Worm (Caenorhabditis elegans) whole organism, L4 larva: Measurements from ENCODE around the gene C34H4.2.

Experiments
- D1046.2 ChIP-seq: fragments of 200-800 bp; sonication (Bioruptor generic); IDR thresholded peaks from 2 replicates; pipeline ENCODE4 v1.3.6; 2022; ENCODE audit warnings: missing genetic modification characterization, missing compliant biosample characterization
- F44E2.7 ChIP-seq: fragments of 200-800 bp; sonication (Bioruptor generic); IDR thresholded peaks from 2 replicates; pipeline ENCODE4 v2.1.2; 2022; ENCODE audit warnings: missing genetic modification characterization, missing compliant biosample characterization
- F49E8.2 ChIP-seq: sonication (generic microtip); optimal IDR thresholded peaks from 2 replicates; lab custom pipeline; 2016; ENCODE audit warnings: missing compliant biosample characterization, mild to moderate bottlenecking, missing genetic modification characterization, borderline replicate concordance
- T20F7.1 ChIP-seq: fragments of 200-800 bp; sonication (Bioruptor generic); optimal IDR thresholded peaks from 2 replicates; lab custom pipeline; 2018; ENCODE audit warnings: mild to moderate bottlenecking, missing genetic modification characterization, missing compliant biosample characterization
- T26A8.4 ChIP-seq: fragments of 200-800 bp; sonication (Bioruptor generic); IDR thresholded peaks from 2 replicates; pipeline ENCODE4 v1.3.6; 2022; ENCODE audit warnings: missing genetic modification characterization, missing compliant biosample characterization
- Y5F2A.4 ChIP-seq: fragments of 200-800 bp; sonication (Bioruptor generic); optimal IDR thresholded peaks from 2 replicates; lab custom pipeline; 2018; ENCODE audit warnings: mild to moderate bottlenecking, missing genetic modification characterization, missing compliant biosample characterization
- Y75B8A.6 ChIP-seq: fragments of 200-800 bp; sonication (Bioruptor generic); IDR thresholded peaks from 2 replicates; pipeline ENCODE4 v1.3.6; 2022; ENCODE audit warnings: missing genetic modification reagents, missing genetic modification characterization, missing compliant biosample characterization
- ceh-28 ChIP-seq: fragments of 150-350 bp; optimal IDR thresholded peaks from 2 replicates; lab custom pipeline; 2014; ENCODE audit warnings: missing biosample characterization, missing genetic modification reagents, missing genetic modification characterization
- ceh-44 ChIP-seq: fragments of 200-800 bp; sonication (Bioruptor generic); IDR thresholded peaks from 2 replicates; pipeline ENCODE4 v1.3.6; 2022; ENCODE audit warnings: missing genetic modification reagents, missing genetic modification characterization, missing compliant biosample characterization
- ceh-62 ChIP-seq: sonication (generic microtip); optimal IDR thresholded peaks from 2 replicates; lab custom pipeline; 2017; ENCODE audit warnings: missing biosample characterization, missing genetic modification characterization
- ceh-82 ChIP-seq: sonication (generic microtip); optimal IDR thresholded peaks from 2 replicates; lab custom pipeline; 2017; ENCODE audit warnings: missing biosample characterization, missing genetic modification characterization
- ces-1 ChIP-seq: fragments of 150-350 bp; sonication (generic microtip); optimal IDR thresholded peaks from 4 replicates; lab custom pipeline; 2014; ENCODE audit warnings: missing biosample characterization, missing genetic modification reagents, missing genetic modification characterization
- cey-2 ChIP-seq: sonication (generic microtip); optimal IDR thresholded peaks from 3 replicates; lab custom pipeline; 2017; ENCODE audit warnings: missing genetic modification characterization, mild to moderate bottlenecking, missing compliant biosample characterization, antibody characterized with exemption, borderline replicate concordance; ENCODE audit not compliant: insufficient read depth
- daf-8 ChIP-seq: fragments of 200-800 bp; sonication (Bioruptor generic); IDR thresholded peaks from 2 replicates; pipeline ENCODE4 v1.3.6; 2022; ENCODE audit warnings: missing genetic modification characterization, missing compliant biosample characterization
- dmd-9 ChIP-seq: fragments of 200-800 bp; sonication (Bioruptor generic); IDR thresholded peaks from 2 replicates; pipeline ENCODE4 v1.3.6; 2022; ENCODE audit warnings: missing genetic modification reagents, missing genetic modification characterization, missing compliant biosample characterization
- duxl-1 ChIP-seq: sonication (generic microtip); optimal IDR thresholded peaks from 2 replicates; lab custom pipeline; 2016; ENCODE audit warnings: mild to moderate bottlenecking, missing genetic modification characterization, moderate library complexity, missing compliant biosample characterization; ENCODE audit not compliant: poor library complexity
- egl-43 ChIP-seq: fragments of 200-800 bp; sonication (Bioruptor generic); IDR thresholded peaks from 2 replicates; pipeline ENCODE4 v1.3.6; 2022; ENCODE audit warnings: missing genetic modification reagents, missing genetic modification characterization, missing compliant biosample characterization
- hif-1 ChIP-seq, 2 experiments: sonication (generic microtip); optimal IDR thresholded peaks; 2 replicates each; lab custom pipeline; 2016 to 2017; ENCODE audit warnings: missing compliant biosample characterization in 2 of 2, missing genetic modification characterization in 2 of 2, missing genetic modification reagents in 2 of 2, missing genotype in 2 of 2, mild to moderate bottlenecking in 1 of 2
- hlh-11 ChIP-seq: fragments of 200-800 bp; sonication (Bioruptor generic); optimal IDR thresholded peaks from 2 replicates; lab custom pipeline; 2018; ENCODE audit warnings: mild to moderate bottlenecking, missing genetic modification characterization, missing compliant biosample characterization
- jun-1 ChIP-seq: fragments of 150-350 bp; optimal IDR thresholded peaks from 2 replicates; lab custom pipeline; 2014; ENCODE audit warnings: missing biosample characterization, missing genetic modification reagents, missing genetic modification characterization
- lin-1 ChIP-seq: fragments of 200-800 bp; sonication (Bioruptor generic); IDR thresholded peaks from 2 replicates; pipeline ENCODE4 v1.3.6; 2022; ENCODE audit warnings: missing genetic modification reagents, missing genetic modification characterization, missing compliant biosample characterization
- lin-13 ChIP-seq: fragments of 150-350 bp; optimal IDR thresholded peaks from 2 replicates; lab custom pipeline; 2014; ENCODE audit warnings: missing biosample characterization, missing genetic modification reagents, missing genetic modification characterization
- lin-38 ChIP-seq: fragments of 200-800 bp; sonication (Bioruptor generic); IDR thresholded peaks from 2 replicates; pipeline ENCODE4 v1.3.6; 2022; ENCODE audit warnings: missing genetic modification reagents, missing genetic modification characterization, missing compliant biosample characterization
- lin-39 ChIP-seq: fragments of 150-350 bp; optimal IDR thresholded peaks from 2 replicates; lab custom pipeline; 2014; ENCODE audit warnings: missing biosample characterization, missing genetic modification reagents, missing genetic modification characterization
- madf-9 ChIP-seq: fragments of 200-800 bp; sonication (Bioruptor generic); conservative IDR thresholded peaks from 2 replicates; pipeline ENCODE4 v1.3.6; 2022; ENCODE audit warnings: missing genetic modification reagents, missing genetic modification characterization, missing compliant biosample characterization
- mes-2 ChIP-seq: sonication (generic microtip); optimal IDR thresholded peaks from 2 replicates; lab custom pipeline; 2016; ENCODE audit warnings: missing genotype, mild to moderate bottlenecking, missing genetic modification characterization, missing compliant biosample characterization; ENCODE audit not compliant: poor library complexity, severe bottlenecking
- mxl-2 ChIP-seq: fragments of 200-800 bp; sonication (Bioruptor generic); conservative IDR thresholded peaks from 2 replicates; pipeline ENCODE4 v1.3.6; 2022; ENCODE audit warnings: missing genetic modification reagents, missing genetic modification characterization, missing compliant biosample characterization
- mxl-3 ChIP-seq: fragments of 200-800 bp; sonication (Bioruptor generic); optimal IDR thresholded peaks from 2 replicates; lab custom pipeline; 2018; ENCODE audit warnings: mild to moderate bottlenecking, missing genetic modification characterization, missing compliant biosample characterization
- nhr-111 ChIP-seq: fragments of 200-800 bp; sonication (Bioruptor generic); optimal IDR thresholded peaks from 2 replicates; lab custom pipeline; 2018; ENCODE audit warnings: mild to moderate bottlenecking, missing genetic modification characterization, missing compliant biosample characterization
- nhr-237 ChIP-seq: sonication (generic microtip); optimal IDR thresholded peaks from 2 replicates; lab custom pipeline; 2017; ENCODE audit warnings: missing biosample characterization, missing genetic modification characterization
- nhr-41 ChIP-seq: fragments of 200-800 bp; sonication (Bioruptor generic); IDR thresholded peaks from 2 replicates; pipeline ENCODE4 v1.3.6; 2022; ENCODE audit warnings: missing genetic modification reagents, missing genetic modification characterization, missing compliant biosample characterization
- nhr-48 ChIP-seq: sonication (generic microtip); optimal IDR thresholded peaks from 2 replicates; lab custom pipeline; 2016; ENCODE audit warnings: mild to moderate bottlenecking, missing genetic modification characterization, missing compliant biosample characterization
- nhr-76 ChIP-seq: fragments of 150-350 bp; optimal IDR thresholded peaks from 2 replicates; lab custom pipeline; 2014; ENCODE audit warnings: missing biosample characterization, missing genetic modification characterization
- nhr-77 ChIP-seq: fragments of 150-350 bp; optimal IDR thresholded peaks from 2 replicates; lab custom pipeline; 2014; ENCODE audit warnings: missing biosample characterization, missing genetic modification characterization
- php-3 ChIP-seq: fragments of 200-800 bp; sonication (Bioruptor generic); IDR thresholded peaks from 2 replicates; pipeline ENCODE4 v1.3.6; 2022; ENCODE audit warnings: missing genetic modification reagents, missing genetic modification characterization, missing compliant biosample characterization
- pqm-1 ChIP-seq: sonication (generic microtip); optimal IDR thresholded peaks from 2 replicates; lab custom pipeline; 2017; ENCODE audit warnings: missing biosample characterization, missing genetic modification characterization
- saeg-2 ChIP-seq: fragments of 200-800 bp; sonication (Bioruptor generic); IDR thresholded peaks from 2 replicates; pipeline ENCODE4 v1.3.6; 2022; ENCODE audit warnings: missing genetic modification reagents, missing genetic modification characterization, missing compliant biosample characterization
- skn-1 ChIP-seq: fragments of 150-350 bp; optimal IDR thresholded peaks from 2 replicates; lab custom pipeline; 2014; ENCODE audit warnings: missing biosample characterization, missing genetic modification characterization
- spr-1 ChIP-seq: sonication (generic microtip); optimal IDR thresholded peaks from 2 replicates; lab custom pipeline; 2016; ENCODE audit warnings: mild to moderate bottlenecking, missing genetic modification characterization, missing compliant biosample characterization
- spr-3 ChIP-seq: fragments of 200-800 bp; sonication (Bioruptor generic); optimal IDR thresholded peaks from 2 replicates; lab custom pipeline; 2018; ENCODE audit warnings: mild to moderate bottlenecking, missing genetic modification characterization, missing compliant biosample characterization
- unc-130 ChIP-seq: sonication (generic microtip); optimal IDR thresholded peaks from 2 replicates; lab custom pipeline; 2016; ENCODE audit warnings: missing genetic modification reagents, missing genetic modification characterization, missing compliant biosample characterization
- ztf-11 ChIP-seq: fragments of 150-350 bp; optimal IDR thresholded peaks from 2 replicates; lab custom pipeline; 2014; ENCODE audit warnings: missing biosample characterization, missing genetic modification characterization

The C34H4.2 gene

ce11 chrIV:1595802-1596201 is 42.2 kb downstream of the C34H4.2 start, which contains the start of gene npp-8 (continued):
- TF ChIP-seq skn-1 (tag; lab: Kevin White, UChicago) (no peak), hlh-11 (tag; lab: Kevin White, UChicago) (peak; percentile 99), ceh-82 (tag; lab: Kevin White, UChicago) (no peak), lin-13 (peak; percentile 91), lin-1 (GFP tag; lab: Robert Waterston, UW) (peak; percentile 50; the same call in 1 of the 2 replicates), ztf-11 (tag; lab: Kevin White, UChicago) (no peak), mes-2 (tag; lab: Kevin White, UChicago) (peak; percentile 97), lin-39 (tag; lab: Kevin White, UChicago) (no peak), nhr-111 (no peak), mxl-3 (GFP tag; lab: Kevin White, UChicago) (peak; percentile 64), egl-43 (peak; percentile 61; the same call in 1 of the 2 replicates), cey-2 (no peak), ces-1 (GFP tag; lab: Kevin White, UChicago) (no peak), saeg-2 (GFP tag; lab: Robert Waterston, UW) (0 out of 2 replicates have a peak, but pooled peaks have one; percentile 67), spr-1 (tag; lab: Kevin White, UChicago) (peak; percentile 83), php-3 (GFP tag; lab: Robert Waterston, UW) (peak; percentile 59), D1046.2 (GFP tag; lab: Robert Waterston, UW) (peak; percentile 90), duxl-1 (tag; lab: Kevin White, UChicago) (peak; percentile 88), jun-1 (no peak), nhr-41 (no peak), T20F7.1 (GFP tag; lab: Kevin White, UChicago) (no peak), unc-130 (GFP tag; lab: Kevin White, UChicago) (peak; percentile 93), F49E8.2 (tag; lab: Kevin White, UChicago) (peak; percentile 70), Y75B8A.6 (no peak), pqm-1 (tag; lab: Kevin White, UChicago) (peak; percentile 30), ceh-62 (tag; lab: Kevin White, UChicago) (no peak), lin-38 (GFP tag; lab: Robert Waterston, UW) (peak; percentile 90), nhr-237 (tag; lab: Kevin White, UChicago) (no peak), daf-8 (GFP tag; lab: Robert Waterston, UW) (no peak)

- TF ChIP-seq ceh-28 (tag; lab: Kevin White, UChicago) (no peak), pqm-1 (tag; lab: Kevin White, UChicago) (no peak), madf-9 (GFP tag; lab: Robert Waterston, UW) (no peak), Y5F2A.4 (GFP tag; lab: Kevin White, UChicago) (no peak), nhr-237 (tag; lab: Kevin White, UChicago) (no peak), saeg-2 (GFP tag; lab: Robert Waterston, UW) (no peak), nhr-77 (no peak), nhr-76 (tag; lab: Kevin White, UChicago) (no peak), nhr-48 (no peak), spr-1 (tag; lab: Kevin White, UChicago) (no peak), F44E2.7 (GFP tag; lab: Robert Waterston, UW) (no peak), dmd-9 (GFP tag; lab: Robert Waterston, UW) (no peak), jun-1 (no peak), ces-1 (GFP tag; lab: Kevin White, UChicago) (no peak), T26A8.4 (GFP tag; lab: Robert Waterston, UW) (no peak), hif-1 (tag; optimal IDR thresholded peaks at IDR 0.05; lab: Kevin White, UChicago) (no peak), mxl-2 (GFP tag; lab: Robert Waterston, UW) (no peak), spr-3 (GFP tag; lab: Kevin White, UChicago) (no peak), ceh-44 (GFP tag; lab: Robert Waterston, UW) (no peak), duxl-1 (tag; lab: Kevin White, UChicago) (no peak)
Observed at ce11 chrIV:1597018-1597417, 43.5 kb downstream of the C34H4.2 start, which contains the start of gene ced-2. ced-2 (plus strand) TSS chrIV:1597318.
